Fruit fly (Drosophila melanogaster) S2 (cell line): ENCODE results near the gene CHMP2B.

Source experiments
- CG8478 ChIP-seq: fragments of >200 bp; optimal IDR thresholded peaks from 2 replicates; lab custom pipeline; 2018
- CTCF ChIP-seq, 2 experiments: fragments of >200 bp; optimal IDR thresholded peaks; 2 replicates each; lab custom pipeline; 2018

dm6 chr3L:5176789-5177188 is 37.4 kb downstream of the CHMP2B start:
- no peak for TF ChIP-seq CG8478
- no peak for TF ChIP-seq CTCF (optimal IDR thresholded peaks at IDR 0.05; lab: Kevin White, UChicago)
